Fruit fly (Drosophila melanogaster) whole organism, embryonic: ENCODE data around the gene usp.

ENCODE experiments used
- BEAF-32 ChIP-seq: fragments of 200-800 bp; sonication (Bioruptor generic); optimal IDR thresholded peaks from 3 replicates; lab custom pipeline; 2017; ENCODE audit warnings: missing biosample characterization, missing genetic modification characterization, mild to moderate bottlenecking, moderate library complexity, missing genetic modification reagents
- CG10431 ChIP-seq: fragments of 200-800 bp; sonication (Bioruptor generic); optimal IDR thresholded peaks from 3 replicates; lab custom pipeline; 2018; ENCODE audit warnings: missing biosample characterization, mild to moderate bottlenecking, missing genetic modification characterization
- CG11085 ChIP-seq: fragments of 200-800 bp; sonication (Bioruptor generic); IDR thresholded peaks from 2 replicates; pipeline ENCODE4 v1.3.6; 2022; ENCODE audit warnings: missing biosample characterization, missing genetic modification characterization
- CG12299 ChIP-seq: fragments of 200-800 bp; sonication (Bioruptor generic); optimal IDR thresholded peaks from 2 replicates; lab custom pipeline; 2018; ENCODE audit warnings: missing biosample characterization, mild to moderate bottlenecking, missing genetic modification characterization
- CG14441 ChIP-seq: fragments of 200-800 bp; sonication (Bioruptor generic); IDR thresholded peaks from 2 replicates; pipeline ENCODE4 v1.3.6; 2022; ENCODE audit warnings: missing biosample characterization, missing genetic modification characterization
- CG16813 ChIP-seq: fragments of 200-800 bp; sonication (Bioruptor generic); IDR thresholded peaks from 3 replicates; pipeline ENCODE4 v1.3.6; 2022; ENCODE audit warnings: missing biosample characterization, missing genetic modification characterization; ENCODE audit not compliant: partially characterized antibody
- CG16815 ChIP-seq: fragments of 200-800 bp; sonication (Bioruptor generic); optimal IDR thresholded peaks from 3 replicates; lab custom pipeline; 2017; ENCODE audit warnings: missing biosample characterization, mild to moderate bottlenecking, missing genetic modification characterization
- CG3065 ChIP-seq: fragments of 200-800 bp; sonication (Bioruptor generic); optimal IDR thresholded peaks from 2 replicates; lab custom pipeline; 2016; ENCODE audit warnings: missing biosample characterization, missing genetic modification characterization
- CG31441 ChIP-seq: fragments of 200-800 bp; sonication (Bioruptor generic); IDR thresholded peaks from 2 replicates; pipeline ENCODE4 v1.3.6; 2022; ENCODE audit warnings: missing biosample characterization, missing genetic modification characterization
- CG3163 ChIP-seq: fragments of 200-800 bp; sonication (Bioruptor generic); optimal IDR thresholded peaks from 3 replicates; lab custom pipeline; 2016; ENCODE audit warnings: missing biosample characterization, missing genetic modification characterization
- CG3407 ChIP-seq: fragments of 200-800 bp; sonication (Bioruptor generic); optimal IDR thresholded peaks from 2 replicates; lab custom pipeline; 2018; ENCODE audit warnings: missing biosample characterization, mild to moderate bottlenecking, missing genetic modification characterization
- CG34224 ChIP-seq: fragments of 200-800 bp; sonication (Bioruptor generic); IDR thresholded peaks from 3 replicates; pipeline ENCODE4 v1.3.6; 2022; ENCODE audit warnings: missing biosample characterization, missing genetic modification characterization; ENCODE audit not compliant: partially characterized antibody
- CG6791 ChIP-seq: fragments of 200-800 bp; sonication (Bioruptor generic); IDR thresholded peaks from 3 replicates; pipeline ENCODE4 v1.3.6; 2022; ENCODE audit warnings: missing biosample characterization, missing genetic modification characterization; ENCODE audit not compliant: partially characterized antibody
- CG8944 ChIP-seq: fragments of 200-800 bp; sonication (Bioruptor generic); optimal IDR thresholded peaks from 3 replicates; lab custom pipeline; 2016; ENCODE audit warnings: missing biosample characterization, missing genetic modification characterization
- CTCF ChIP-seq: fragments of 200-800 bp; sonication (Bioruptor generic); optimal IDR thresholded peaks from 2 replicates; lab custom pipeline; 2017; ENCODE audit warnings: missing biosample characterization, mild to moderate bottlenecking, missing genetic modification characterization, moderate library complexity
- Dll ChIP-seq: fragments of 200-800 bp; sonication (Bioruptor generic); IDR thresholded peaks from 4 replicates; pipeline ENCODE4 v1.3.6; 2022; ENCODE audit warnings: missing biosample characterization, missing genetic modification characterization; ENCODE audit not compliant: partially characterized antibody
- Ets97D ChIP-seq: fragments of 200-800 bp; sonication (Bioruptor generic); optimal IDR thresholded peaks from 3 replicates; lab custom pipeline; 2016; ENCODE audit warnings: missing biosample characterization, missing genetic modification characterization
- HLH4C ChIP-seq: fragments of 200-800 bp; sonication (Bioruptor generic); IDR thresholded peaks from 3 replicates; pipeline ENCODE4 v1.3.6; 2022; ENCODE audit warnings: missing biosample characterization, missing genetic modification characterization; ENCODE audit not compliant: partially characterized antibody
- HmgD ChIP-seq: fragments of 200-800 bp; sonication (Bioruptor generic); optimal IDR thresholded peaks from 3 replicates; lab custom pipeline; 2016; ENCODE audit warnings: missing biosample characterization, missing genetic modification characterization
- Jarid2 ChIP-seq: fragments of 200-800 bp; sonication (Bioruptor generic); optimal IDR thresholded peaks from 3 replicates; lab custom pipeline; 2017; ENCODE audit warnings: mild to moderate bottlenecking, missing biosample characterization, missing genetic modification reagents, missing genetic modification characterization
- Lpt ChIP-seq: fragments of >200 bp; optimal IDR thresholded peaks from 2 replicates; lab custom pipeline; 2018; ENCODE audit warnings: missing biosample characterization, missing genetic modification characterization
- Oaz ChIP-seq: fragments of 200-800 bp; sonication (Bioruptor generic); IDR thresholded peaks from 2 replicates; pipeline ENCODE4 v1.3.6; 2022; ENCODE audit warnings: missing biosample characterization, missing genetic modification characterization
- Opbp ChIP-seq: fragments of 200-800 bp; sonication (Bioruptor generic); IDR thresholded peaks from 3 replicates; pipeline ENCODE4 v1.3.6; 2022; ENCODE audit warnings: missing biosample characterization, missing genetic modification characterization; ENCODE audit not compliant: partially characterized antibody
- Pdp1 ChIP-seq, 2 experiments: fragments of 200-800 bp; sonication (Bioruptor generic); optimal IDR thresholded peaks; 3 replicates each; lab custom pipeline; 2016; ENCODE audit warnings: missing biosample characterization in 2 of 2, missing genetic modification characterization in 2 of 2, mild to moderate bottlenecking in 1 of 2, moderate library complexity in 1 of 2
- Scr ChIP-seq: fragments of 200-800 bp; sonication (Bioruptor generic); IDR thresholded peaks from 2 replicates; pipeline ENCODE4 v1.3.6; 2022; ENCODE audit warnings: missing biosample characterization, missing genetic modification characterization; ENCODE audit not compliant: partially characterized antibody
- Trl ChIP-seq, 3 experiments: fragments of >200 bp in 2 of 3; fragments of 200-800 bp in 1 of 3; sonication (Bioruptor generic) in 1 of 3; optimal IDR thresholded peaks; 2 replicates in 1 of 3; 3 replicates in 2 of 3; lab custom pipeline; 2016 to 2017; ENCODE audit warnings: missing biosample characterization in 1 of 3, missing genetic modification characterization in 1 of 3
- ab ChIP-seq: fragments of 200-800 bp; sonication (Bioruptor generic); optimal IDR thresholded peaks from 2 replicates; lab custom pipeline; 2016; ENCODE audit warnings: missing biosample characterization, missing genetic modification characterization
- abd-A ChIP-seq: fragments of 200-800 bp; sonication (Bioruptor generic); optimal IDR thresholded peaks from 3 replicates; lab custom pipeline; 2019; ENCODE audit warnings: missing biosample characterization, mild to moderate bottlenecking, missing genetic modification characterization, moderate library complexity
- amos ChIP-seq: fragments of 200-800 bp; sonication (Bioruptor generic); IDR thresholded peaks from 2 replicates; pipeline ENCODE4 v1.3.6; 2022; ENCODE audit warnings: missing biosample characterization, missing genetic modification characterization; ENCODE audit not compliant: partially characterized antibody
- ap ChIP-seq: fragments of 200-800 bp; sonication (Bioruptor generic); IDR thresholded peaks from 2 replicates; pipeline ENCODE4 v1.3.6; 2022; ENCODE audit warnings: missing biosample characterization, missing genetic modification characterization
- ash1 ChIP-seq: fragments of 200-800 bp; sonication (Bioruptor generic); optimal IDR thresholded peaks from 2 replicates; lab custom pipeline; 2018; ENCODE audit warnings: missing biosample characterization, mild to moderate bottlenecking, missing genetic modification characterization
- bbx ChIP-seq: fragments of 200-800 bp; sonication (Bioruptor generic); IDR thresholded peaks from 2 replicates; pipeline ENCODE4 v1.3.6; 2022; ENCODE audit warnings: missing biosample characterization, missing genetic modification characterization; ENCODE audit not compliant: partially characterized antibody
- bcd ChIP-seq: fragments of 200-800 bp; sonication (Bioruptor generic); optimal IDR thresholded peaks from 2 replicates; lab custom pipeline; 2017; ENCODE audit warnings: missing biosample characterization, mild to moderate bottlenecking, missing genetic modification characterization
- chinmo ChIP-seq: fragments of 200-800 bp; sonication (Bioruptor generic); IDR thresholded peaks from 4 replicates; pipeline ENCODE4 v1.3.6; 2022; ENCODE audit warnings: missing biosample characterization, missing genetic modification characterization; ENCODE audit not compliant: partially characterized antibody
- crol ChIP-seq: fragments of 200-800 bp; sonication (Bioruptor generic); IDR thresholded peaks from 2 replicates; pipeline ENCODE4 v1.3.6; 2022; ENCODE audit warnings: missing biosample characterization, missing genetic modification characterization
- crp ChIP-seq, 2 experiments: fragments of 200-800 bp; sonication (Bioruptor generic); optimal IDR thresholded peaks; 2 replicates in 1 of 2; 3 replicates in 1 of 2; lab custom pipeline; 2017; ENCODE audit warnings: missing biosample characterization in 2 of 2, missing genetic modification characterization in 2 of 2, mild to moderate bottlenecking in 1 of 2, moderate library complexity in 1 of 2
- dati ChIP-seq: fragments of 200-800 bp; sonication (Bioruptor generic); IDR thresholded peaks from 2 replicates; pipeline ENCODE4 v1.3.6; 2022; ENCODE audit warnings: missing biosample characterization, missing genetic modification characterization
- dpn ChIP-seq, 2 experiments: fragments of 200-800 bp; sonication (Bioruptor generic); optimal IDR thresholded peaks; 3 replicates each; lab custom pipeline; 2016; ENCODE audit warnings: missing biosample characterization in 2 of 2, missing genetic modification characterization in 2 of 2
- hkb ChIP-seq, 2 experiments: fragments of 200-800 bp in 1 of 2; fragments of >200 bp in 1 of 2; sonication (Bioruptor generic) in 1 of 2; IDR thresholded peaks in 1 of 2; optimal IDR thresholded peaks in 1 of 2; 2 replicates each; pipeline versions ENCODE4 v1.3.6 to Lab custom; 2017 to 2022; ENCODE audit warnings: missing biosample characterization in 1 of 2, missing genetic modification characterization in 1 of 2
- jigr1 ChIP-seq: fragments of 200-800 bp; sonication (Bioruptor generic); IDR thresholded peaks from 3 replicates; pipeline ENCODE4 v1.3.6; 2022; ENCODE audit warnings: missing biosample characterization, missing genetic modification characterization
- nom ChIP-seq: fragments of 200-800 bp; sonication (Bioruptor generic); optimal IDR thresholded peaks from 2 replicates; lab custom pipeline; 2017; ENCODE audit warnings: missing biosample characterization, missing genetic modification characterization, mild to moderate bottlenecking, moderate library complexity, missing genetic modification reagents
- pros ChIP-seq: fragments of 200-800 bp; sonication (Bioruptor generic); optimal IDR thresholded peaks from 3 replicates; lab custom pipeline; 2019; ENCODE audit warnings: missing biosample characterization, mild to moderate bottlenecking, missing genetic modification characterization, moderate library complexity
- psq ChIP-seq: fragments of 200-800 bp; sonication (Bioruptor generic); optimal IDR thresholded peaks from 2 replicates; lab custom pipeline; 2017; ENCODE audit warnings: missing biosample characterization, missing genetic modification characterization
- rib ChIP-seq: fragments of 200-800 bp; sonication (Bioruptor generic); IDR thresholded peaks from 2 replicates; pipeline ENCODE4 v1.3.6; 2022; ENCODE audit warnings: missing biosample characterization, missing genetic modification characterization
- sqz ChIP-seq: fragments of 200-800 bp; sonication (Bioruptor generic); optimal IDR thresholded peaks from 3 replicates; lab custom pipeline; 2018; ENCODE audit warnings: missing biosample characterization, mild to moderate bottlenecking, missing genetic modification characterization
- tap ChIP-seq: fragments of 200-800 bp; optimal IDR thresholded peaks from 3 replicates; lab custom pipeline; 2019; ENCODE audit warnings: missing biosample characterization, mild to moderate bottlenecking, missing genetic modification characterization, moderate library complexity
- zen ChIP-seq: fragments of 200-800 bp; sonication (Bioruptor generic); optimal IDR thresholded peaks from 3 replicates; lab custom pipeline; 2018; ENCODE audit warnings: missing biosample characterization, mild to moderate bottlenecking, missing genetic modification characterization, moderate library complexity

usp gene

dm6 chrX:2012837-2013236 lies 29.3 kb downstream of the usp start (continued):
- TF ChIP-seq bcd (GFP tag; lab: Kevin White, UChicago): peak; percentile 8

DNA sequence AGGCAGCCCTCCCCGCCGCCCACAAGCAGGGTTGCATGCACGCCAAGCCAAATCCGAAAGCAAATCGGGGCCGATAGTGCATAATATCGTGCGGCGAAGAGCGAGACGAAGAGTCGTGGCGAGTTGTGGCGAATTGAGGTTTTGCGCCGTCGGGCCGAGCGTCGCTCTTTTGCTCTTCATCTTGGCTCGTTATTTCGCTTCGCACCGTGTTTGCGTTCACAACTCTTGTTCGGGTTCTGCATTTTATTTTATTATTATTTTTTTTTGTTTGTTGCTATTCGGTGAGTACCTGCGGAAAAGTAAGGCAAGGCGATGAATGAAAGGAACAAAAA lies 30.0 kb downstream of the usp start:
- peak; percentile 43 for TF ChIP-seq BEAF-32 (GFP tag; lab: Kevin White, UChicago)
- 0 out of 3 replicates have a peak, but pooled peaks have one; percentile 34 for TF ChIP-seq CG6791
- peak; percentile 65 for TF ChIP-seq bbx (GFP tag; lab: Robert Waterston, UW)
- peak; percentile 27 for TF ChIP-seq psq (GFP tag; lab: Kevin White, UChicago)
- peak; percentile 0 for TF ChIP-seq Jarid2 (GFP tag; lab: Kevin White, UChicago)
- no peak for TF ChIP-seq rib (GFP tag; lab: Robert Waterston, UW)
- no peak for TF ChIP-seq ash1
- TF ChIP-seq CG31441 (GFP tag; lab: Robert Waterston, UW): no peak
- no peak for TF ChIP-seq Oaz
- 0 out of 4 replicates have a peak, but pooled peaks have one; percentile 33 for TF ChIP-seq Dll (GFP tag; lab: Robert Waterston, UW)
- TF ChIP-seq CTCF (GFP tag; lab: Kevin White, UChicago): no peak
- peak; percentile 3 for TF ChIP-seq CG10431 (GFP tag; lab: Kevin White, UChicago)
- no peak for TF ChIP-seq CG3407 (GFP tag; lab: Kevin White, UChicago)
- no peak for TF ChIP-seq ap (GFP tag; lab: Robert Waterston, UW)
- TF ChIP-seq zen: no peak
- no peak for TF ChIP-seq Ets97D (GFP tag; lab: Kevin White, UChicago)
- no peak for TF ChIP-seq dati
- TF ChIP-seq Pdp1 (GFP tag; optimal IDR thresholded peaks at IDR 0.05; lab: Kevin White, UChicago): peak in 1 of 2 experiments; percentile 21
- TF ChIP-seq crol (GFP tag; lab: Robert Waterston, UW): peak; percentile 73
- TF ChIP-seq HmgD (GFP tag; lab: Kevin White, UChicago): no peak
- TF ChIP-seq ab: no peak
- TF ChIP-seq CG11085 (GFP tag; lab: Robert Waterston, UW): no peak
- peak; percentile 34 for TF ChIP-seq pros
- TF ChIP-seq dpn (GFP tag; optimal IDR thresholded peaks at IDR 0.05; lab: Kevin White, UChicago): no peak
- TF ChIP-seq chinmo: 0 out of 4 replicates have a peak, but pooled peaks have one; percentile 50
- no peak for TF ChIP-seq crp (GFP tag; optimal IDR thresholded peaks at IDR 0.05; lab: Kevin White, UChicago)
- no peak for TF ChIP-seq CG8944 (GFP tag; lab: Kevin White, UChicago)
- TF ChIP-seq amos (GFP tag; lab: Robert Waterston, UW): peak; percentile 53
- TF ChIP-seq HLH4C (GFP tag; lab: Robert Waterston, UW): no peak
- TF ChIP-seq CG12299 (tag; lab: Kevin White, UChicago): peak; percentile 39
- no peak for TF ChIP-seq CG3065 (GFP tag; lab: Kevin White, UChicago)
- peak; percentile 58 to 59 for TF ChIP-seq Trl (optimal IDR thresholded peaks at IDR 0.05; lab: Kevin White, UChicago)
- no peak for TF ChIP-seq Trl (GFP tag; optimal IDR thresholded peaks at IDR 0.05; lab: Kevin White, UChicago)
- peak; percentile 59 for TF ChIP-seq nom
- TF ChIP-seq Scr: peak; percentile 41; the same call in 1 of the 2 replicates
- 0 out of 3 replicates have a peak, but pooled peaks have one; percentile 20 for TF ChIP-seq CG16813
- TF ChIP-seq jigr1: no peak
- no peak for TF ChIP-seq CG16815 (GFP tag; lab: Kevin White, UChicago)
- TF ChIP-seq tap (tag; lab: Kevin White, UChicago): no peak
- peak; percentile 30; the same call in 1 of the 3 replicates for TF ChIP-seq CG34224 (GFP tag; lab: Robert Waterston, UW)
- TF ChIP-seq hkb (optimal IDR thresholded peaks at IDR 0.05; lab: Kevin White, UChicago): no peak
- 0 out of 2 replicates have a peak, but pooled peaks have one; percentile 22 for TF ChIP-seq hkb (GFP tag; IDR thresholded peaks at IDR 0.05; lab: Robert Waterston, UW)
- no peak for TF ChIP-seq CG14441
- peak; percentile 56 for TF ChIP-seq sqz (GFP tag; lab: Kevin White, UChicago)
- TF ChIP-seq Lpt (GFP tag; lab: Kevin White, UChicago): no peak
- peak; percentile 65 for TF ChIP-seq CG3163
- TF ChIP-seq Opbp: 0 out of 3 replicates have a peak, but pooled peaks have one; percentile 6
- TF ChIP-seq abd-A (tag; lab: Kevin White, UChicago): no peak
